Fruit fly (Drosophila melanogaster) whole organism, embryonic: ENCODE measurements around the gene Trf.

Experiments used
- Antp ChIP-seq: fragments of 200-800 bp; sonication (Bioruptor generic); optimal IDR thresholded peaks from 3 replicates; lab custom pipeline; 2016; ENCODE audit warnings: missing biosample characterization, missing genetic modification characterization
- Atf6 ChIP-seq: fragments of 200-800 bp; sonication (Bioruptor generic); IDR thresholded peaks from 2 replicates; pipeline ENCODE4 v1.3.6; 2022; ENCODE audit warnings: missing biosample characterization, missing genetic modification characterization
- Awh ChIP-seq: fragments of 200-800 bp; sonication (Bioruptor generic); IDR thresholded peaks from 2 replicates; pipeline ENCODE4, ENCODE4 v1.3.6; 2022; ENCODE audit warnings: missing biosample characterization, missing genetic modification characterization
- Bgb ChIP-seq: fragments of 200-800 bp; sonication (Bioruptor generic); IDR thresholded peaks from 2 replicates; pipeline ENCODE4 v1.3.6; 2022; ENCODE audit warnings: missing biosample characterization, missing genetic modification characterization; ENCODE audit not compliant: partially characterized antibody
- CG10979 ChIP-seq: fragments of 200-800 bp; sonication (Bioruptor generic); optimal IDR thresholded peaks from 2 replicates; lab custom pipeline; 2018; ENCODE audit warnings: missing biosample characterization, mild to moderate bottlenecking, missing genetic modification characterization, moderate library complexity
- CG12236 ChIP-seq: fragments of 200-800 bp; sonication (Bioruptor generic); optimal IDR thresholded peaks from 2 replicates; lab custom pipeline; 2016; ENCODE audit warnings: missing biosample characterization, missing genetic modification characterization
- CG15479 ChIP-seq: fragments of 200-800 bp; sonication (Bioruptor generic); optimal IDR thresholded peaks from 3 replicates; lab custom pipeline; 2019; ENCODE audit warnings: missing biosample characterization, mild to moderate bottlenecking, missing genetic modification characterization, moderate library complexity
- CG15696 ChIP-seq: fragments of 200-800 bp; sonication (Bioruptor generic); optimal IDR thresholded peaks from 2 replicates; lab custom pipeline; 2019; ENCODE audit warnings: missing biosample characterization, mild to moderate bottlenecking, missing genetic modification characterization, moderate library complexity
- CG16779 ChIP-seq: fragments of 200-800 bp; sonication (Bioruptor generic); IDR thresholded peaks from 2 replicates; pipeline ENCODE4 v1.3.6; 2022; ENCODE audit warnings: missing biosample characterization, missing genetic modification characterization
- CG16815 ChIP-seq: fragments of 200-800 bp; sonication (Bioruptor generic); optimal IDR thresholded peaks from 3 replicates; lab custom pipeline; 2017; ENCODE audit warnings: missing biosample characterization, mild to moderate bottlenecking, missing genetic modification characterization
- CG18599 ChIP-seq: fragments of 200-800 bp; sonication (Bioruptor generic); optimal IDR thresholded peaks from 3 replicates; lab custom pipeline; 2017; ENCODE audit warnings: missing biosample characterization, missing genetic modification characterization, mild to moderate bottlenecking, moderate library complexity, missing genetic modification reagents
- CG18619 ChIP-seq: fragments of 200-800 bp; sonication (Bioruptor generic); optimal IDR thresholded peaks from 3 replicates; lab custom pipeline; 2017; ENCODE audit warnings: missing biosample characterization, mild to moderate bottlenecking, missing genetic modification characterization
- CG2202 ChIP-seq: fragments of 200-800 bp; sonication (Bioruptor generic); optimal IDR thresholded peaks from 2 replicates; lab custom pipeline; 2018; ENCODE audit warnings: missing biosample characterization, mild to moderate bottlenecking, missing genetic modification characterization
- CG3407 ChIP-seq: fragments of 200-800 bp; sonication (Bioruptor generic); optimal IDR thresholded peaks from 2 replicates; lab custom pipeline; 2018; ENCODE audit warnings: missing biosample characterization, mild to moderate bottlenecking, missing genetic modification characterization
- CG34376 ChIP-seq: fragments of 200-800 bp; sonication (Bioruptor generic); optimal IDR thresholded peaks from 2 replicates; lab custom pipeline; 2018; ENCODE audit warnings: missing biosample characterization, mild to moderate bottlenecking, missing genetic modification characterization
- CG6654 ChIP-seq: fragments of 200-800 bp; sonication (Bioruptor generic); optimal IDR thresholded peaks from 2 replicates; lab custom pipeline; 2017; ENCODE audit warnings: missing biosample characterization, mild to moderate bottlenecking, missing genetic modification characterization
- CG6854 ChIP-seq: fragments of 200-800 bp; sonication (Bioruptor generic); optimal IDR thresholded peaks from 3 replicates; lab custom pipeline; 2017; ENCODE audit warnings: missing biosample characterization, mild to moderate bottlenecking, missing genetic modification characterization
- CG8281 ChIP-seq: fragments of 200-800 bp; sonication (Bioruptor generic); optimal IDR thresholded peaks from 2 replicates; lab custom pipeline; 2018; ENCODE audit warnings: missing biosample characterization, mild to moderate bottlenecking, missing genetic modification characterization, moderate library complexity
- CG9817 ChIP-seq: fragments of 200-800 bp; sonication (Bioruptor generic); optimal IDR thresholded peaks from 2 replicates; lab custom pipeline; 2018; ENCODE audit warnings: missing biosample characterization, mild to moderate bottlenecking, missing genetic modification characterization, moderate library complexity
- CoRest ChIP-seq: fragments of 200-800 bp; sonication (Bioruptor generic); optimal IDR thresholded peaks from 3 replicates; lab custom pipeline; 2018; ENCODE audit warnings: missing biosample characterization, mild to moderate bottlenecking, missing genetic modification characterization, moderate library complexity
- Dip3 ChIP-seq: fragments of 200-800 bp; sonication (Bioruptor generic); optimal IDR thresholded peaks from 3 replicates; lab custom pipeline; 2016; ENCODE audit warnings: missing biosample characterization, missing genetic modification characterization
- Dll ChIP-seq: fragments of 200-800 bp; sonication (Bioruptor generic); IDR thresholded peaks from 4 replicates; pipeline ENCODE4 v1.3.6; 2022; ENCODE audit warnings: missing biosample characterization, missing genetic modification characterization; ENCODE audit not compliant: partially characterized antibody
- Hr3 ChIP-seq: fragments of 200-800 bp; sonication (Bioruptor generic); optimal IDR thresholded peaks from 3 replicates; lab custom pipeline; 2016; ENCODE audit warnings: missing biosample characterization, missing genetic modification characterization
- Hr51 ChIP-seq, 2 experiments: fragments of 200-800 bp; sonication (Bioruptor generic); optimal IDR thresholded peaks; 2 replicates in 1 of 2; 3 replicates in 1 of 2; lab custom pipeline; 2016 to 2018; ENCODE audit warnings: missing biosample characterization in 2 of 2, missing genetic modification characterization in 2 of 2, mild to moderate bottlenecking in 1 of 2, moderate library complexity in 1 of 2
- Mrtf ChIP-seq: fragments of 200-800 bp; sonication (Bioruptor generic); IDR thresholded peaks from 3 replicates; pipeline ENCODE4 v1.3.6; 2022; ENCODE audit warnings: missing biosample characterization, missing genetic modification characterization
- Side ChIP-seq: fragments of 200-800 bp; sonication (Bioruptor generic); optimal IDR thresholded peaks from 2 replicates; lab custom pipeline; 2016; ENCODE audit warnings: missing biosample characterization, missing genetic modification characterization
- Six4 ChIP-seq: fragments of 200-800 bp; sonication (Bioruptor generic); optimal IDR thresholded peaks from 2 replicates; lab custom pipeline; 2016; ENCODE audit warnings: missing biosample characterization, missing genetic modification characterization
- Taf1 ChIP-seq: fragments of 200-800 bp; sonication (Bioruptor generic); IDR thresholded peaks from 2 replicates; pipeline ENCODE4 v1.3.6; 2022; ENCODE audit warnings: missing biosample characterization, missing genetic modification characterization
- Xbp1 ChIP-seq: fragments of 200-800 bp; sonication (Bioruptor generic); optimal IDR thresholded peaks from 3 replicates; lab custom pipeline; 2016; ENCODE audit warnings: missing biosample characterization, mild to moderate bottlenecking, missing genetic modification characterization
- Xrp1 ChIP-seq: fragments of 200-800 bp; sonication (Bioruptor generic); IDR thresholded peaks from 2 replicates; pipeline ENCODE4 v1.3.6; 2022; ENCODE audit warnings: missing biosample characterization, missing genetic modification characterization
- ap ChIP-seq: fragments of 200-800 bp; sonication (Bioruptor generic); IDR thresholded peaks from 2 replicates; pipeline ENCODE4 v1.3.6; 2022; ENCODE audit warnings: missing biosample characterization, missing genetic modification characterization
- ash1 ChIP-seq: fragments of 200-800 bp; sonication (Bioruptor generic); optimal IDR thresholded peaks from 2 replicates; lab custom pipeline; 2018; ENCODE audit warnings: missing biosample characterization, mild to moderate bottlenecking, missing genetic modification characterization
- crp ChIP-seq, 2 experiments: fragments of 200-800 bp; sonication (Bioruptor generic); optimal IDR thresholded peaks; 2 replicates in 1 of 2; 3 replicates in 1 of 2; lab custom pipeline; 2017; ENCODE audit warnings: missing biosample characterization in 2 of 2, missing genetic modification characterization in 2 of 2, mild to moderate bottlenecking in 1 of 2, moderate library complexity in 1 of 2
- cwo ChIP-seq: fragments of 200-800 bp; sonication (Bioruptor generic); optimal IDR thresholded peaks from 3 replicates; lab custom pipeline; 2017; ENCODE audit warnings: missing biosample characterization, missing genetic modification characterization, mild to moderate bottlenecking, moderate library complexity, missing genetic modification reagents
- dm ChIP-seq: fragments of 200-800 bp; sonication (Bioruptor generic); optimal IDR thresholded peaks from 3 replicates; lab custom pipeline; 2016; ENCODE audit warnings: missing biosample characterization, missing genetic modification characterization
- gce ChIP-seq: fragments of 200-800 bp; sonication (Bioruptor generic); IDR thresholded peaks from 3 replicates; pipeline ENCODE4 v1.3.6; 2022; ENCODE audit warnings: missing biosample characterization, missing genetic modification characterization
- gcm2 ChIP-seq: fragments of 200-800 bp; sonication (Bioruptor generic); optimal IDR thresholded peaks from 2 replicates; lab custom pipeline; 2016; ENCODE audit warnings: missing biosample characterization, missing genetic modification characterization
- gsb ChIP-seq: fragments of 200-800 bp; sonication (Bioruptor generic); IDR thresholded peaks from 2 replicates; pipeline ENCODE4 v1.3.6; 2022; ENCODE audit warnings: missing biosample characterization, missing genetic modification characterization
- ind ChIP-seq: fragments of 200-800 bp; sonication (Bioruptor generic); optimal IDR thresholded peaks from 3 replicates; lab custom pipeline; 2016; ENCODE audit warnings: missing biosample characterization, missing genetic modification characterization
- oc ChIP-seq: fragments of 200-800 bp; sonication (Bioruptor generic); optimal IDR thresholded peaks from 2 replicates; lab custom pipeline; 2018; ENCODE audit warnings: missing biosample characterization, mild to moderate bottlenecking, missing genetic modification characterization, moderate library complexity
- odd ChIP-seq: fragments of 200-800 bp; sonication (Bioruptor generic); optimal IDR thresholded peaks from 2 replicates; lab custom pipeline; 2017; ENCODE audit warnings: missing biosample characterization, mild to moderate bottlenecking, missing genetic modification characterization
- phol ChIP-seq: fragments of 200-800 bp; sonication (Bioruptor generic); optimal IDR thresholded peaks from 3 replicates; lab custom pipeline; 2018; ENCODE audit warnings: missing biosample characterization, mild to moderate bottlenecking, missing genetic modification characterization, moderate library complexity
- slp2 ChIP-seq: fragments of 200-800 bp; sonication (Bioruptor generic); optimal IDR thresholded peaks from 2 replicates; lab custom pipeline; 2016; ENCODE audit warnings: missing biosample characterization, missing genetic modification characterization
- twi ChIP-seq: fragments of 200-800 bp; optimal IDR thresholded peaks from 2 replicates; lab custom pipeline; 2019; ENCODE audit warnings: missing biosample characterization, mild to moderate bottlenecking, missing genetic modification characterization, moderate library complexity
- unc-4 ChIP-seq: fragments of 200-800 bp; sonication (Bioruptor generic); IDR thresholded peaks from 2 replicates; pipeline ENCODE4 v1.3.6; 2022; ENCODE audit warnings: missing biosample characterization, missing genetic modification characterization; ENCODE audit not compliant: partially characterized antibody
- vvl ChIP-seq: fragments of 200-800 bp; sonication (Bioruptor generic); IDR thresholded peaks from 2 replicates; pipeline ENCODE4 v1.3.6; 2022; ENCODE audit warnings: missing biosample characterization, missing genetic modification characterization
- wek ChIP-seq: fragments of 200-800 bp; sonication (Bioruptor generic); optimal IDR thresholded peaks from 3 replicates; lab custom pipeline; 2018; ENCODE audit warnings: missing biosample characterization, mild to moderate bottlenecking, missing genetic modification characterization, moderate library complexity
- wor ChIP-seq: fragments of 200-800 bp; sonication (Bioruptor generic); IDR thresholded peaks from 2 replicates; pipeline ENCODE4 v1.3.6; 2022; ENCODE audit warnings: missing biosample characterization, missing genetic modification characterization
- zf30C ChIP-seq: fragments of 200-800 bp; sonication (Bioruptor generic); optimal IDR thresholded peaks from 3 replicates; lab custom pipeline; 2018; ENCODE audit warnings: missing biosample characterization, mild to moderate bottlenecking, missing genetic modification characterization

Gene Trf

DNA sequence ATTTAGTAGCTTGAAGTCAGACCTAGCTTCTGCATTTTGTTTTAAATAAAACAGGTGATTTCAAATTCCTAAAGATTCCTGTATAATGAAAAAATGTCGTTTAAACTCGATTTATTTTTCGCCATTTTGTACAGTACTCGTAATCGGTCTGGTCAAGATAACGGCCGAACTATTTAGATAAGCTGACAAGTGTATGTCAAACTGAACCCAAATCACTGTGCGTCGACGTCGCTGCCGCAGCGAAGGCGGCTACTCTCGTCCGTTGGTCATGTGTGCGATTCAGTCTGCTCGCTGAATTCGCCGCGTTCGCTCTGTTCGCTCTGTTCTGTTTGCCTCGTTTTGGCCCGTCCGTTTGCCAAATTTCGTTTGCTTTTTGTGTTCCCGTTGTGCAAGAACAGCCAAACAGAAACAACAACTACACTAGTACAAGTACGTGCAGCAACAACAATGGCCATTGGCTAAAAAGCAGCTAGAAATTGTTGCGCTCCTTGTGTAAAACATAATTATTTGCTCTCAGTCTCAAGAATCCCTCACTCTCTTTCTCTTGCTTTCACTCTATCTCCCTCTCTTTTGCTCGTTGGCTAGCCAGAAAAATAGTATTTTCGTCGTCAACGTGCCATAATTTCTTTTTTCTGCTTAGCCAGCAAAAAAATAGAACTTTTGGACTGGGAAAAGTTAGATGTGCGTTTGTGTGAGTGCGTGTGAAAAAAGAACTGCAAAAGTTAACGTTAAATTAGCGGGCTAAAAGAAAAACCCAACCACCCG lies 15.5 kb downstream of the Trf start (continued):
- no peak for TF ChIP-seq Hr3 (GFP tag; lab: Kevin White, UChicago)
- TF ChIP-seq CG2202 (tag; lab: Kevin White, UChicago): no peak
- peak; percentile 49; the same call in 1 of the 2 replicates for TF ChIP-seq Atf6
- TF ChIP-seq Taf1 (GFP tag; lab: Robert Waterston, UW): no peak
- TF ChIP-seq CG18599 (GFP tag; lab: Kevin White, UChicago): no peak
- no peak for TF ChIP-seq unc-4 (GFP tag; lab: Robert Waterston, UW)
- no peak for TF ChIP-seq wek (GFP tag; lab: Kevin White, UChicago)
- TF ChIP-seq twi (tag; lab: Kevin White, UChicago): no peak
- no peak for TF ChIP-seq CG8281
- no peak for TF ChIP-seq Awh (GFP tag; lab: Robert Waterston, UW)
- no peak for TF ChIP-seq CG3407 (GFP tag; lab: Kevin White, UChicago)
- TF ChIP-seq CG9817: no peak
- peak; percentile 9; the same call in 1 of the 2 replicates for TF ChIP-seq vvl
- TF ChIP-seq CG6854: peak; percentile 27
- TF ChIP-seq oc (tag; lab: Kevin White, UChicago): no peak
- no peak for TF ChIP-seq CG16815 (GFP tag; lab: Kevin White, UChicago)
- peak; percentile 29 for TF ChIP-seq ash1
- no peak for TF ChIP-seq Hr51 (GFP tag; optimal IDR thresholded peaks at IDR 0.05; lab: Kevin White, UChicago)
- no peak for TF ChIP-seq Dip3 (GFP tag; lab: Kevin White, UChicago)
- TF ChIP-seq CG34376 (GFP tag; lab: Kevin White, UChicago): peak; percentile 61
- TF ChIP-seq CG6654 (GFP tag; lab: Kevin White, UChicago): no peak
- TF ChIP-seq CG12236 (GFP tag; lab: Kevin White, UChicago): no peak
- no peak for TF ChIP-seq ind (GFP tag; lab: Kevin White, UChicago)
- no peak for TF ChIP-seq crp (GFP tag; optimal IDR thresholded peaks at IDR 0.05; lab: Kevin White, UChicago)
- no peak for TF ChIP-seq ap (GFP tag; lab: Robert Waterston, UW)
- peak; percentile 27 for TF ChIP-seq phol (tag; lab: Kevin White, UChicago)
- TF ChIP-seq Six4: no peak
- no peak for TF ChIP-seq gce (GFP tag; lab: Robert Waterston, UW)
- no peak for TF ChIP-seq Side
- TF ChIP-seq CoRest (tag; lab: Kevin White, UChicago): no peak
- TF ChIP-seq wor (GFP tag; lab: Robert Waterston, UW): no peak
- no peak for TF ChIP-seq CG16779 (GFP tag; lab: Robert Waterston, UW)
- no peak for TF ChIP-seq Xrp1 (GFP tag; lab: Robert Waterston, UW)
- no peak for TF ChIP-seq odd
- no peak for TF ChIP-seq CG10979 (tag; lab: Kevin White, UChicago)
- no peak for TF ChIP-seq Mrtf (GFP tag; lab: Robert Waterston, UW)
- TF ChIP-seq Xbp1: no peak
- no peak for TF ChIP-seq gsb
- TF ChIP-seq CG15696 (tag; lab: Kevin White, UChicago): no peak
- TF ChIP-seq slp2 (GFP tag; lab: Kevin White, UChicago): no peak
- no peak for TF ChIP-seq CG18619 (GFP tag; lab: Kevin White, UChicago)
- no peak for TF ChIP-seq zf30C (GFP tag; lab: Kevin White, UChicago)
- no peak for TF ChIP-seq dm (GFP tag; lab: Kevin White, UChicago)
- TF ChIP-seq CG15479 (GFP tag; lab: Kevin White, UChicago): peak; percentile 83
- TF ChIP-seq Dll (GFP tag; lab: Robert Waterston, UW): 0 out of 4 replicates have a peak, but pooled peaks have one; percentile 17
- TF ChIP-seq Antp: no peak
- TF ChIP-seq cwo (GFP tag; lab: Kevin White, UChicago): peak; percentile 20
- TF ChIP-seq Bgb (GFP tag; lab: Robert Waterston, UW): peak; percentile 26; the same call in 1 of the 2 replicates
- TF ChIP-seq gcm2 (GFP tag; lab: Kevin White, UChicago): no peak
